Fruit fly (Drosophila melanogaster): ENCODE results near the gene CG2694.

dm6 chrX:2714730-2715129 is 851 bp downstream of the CG2694 start:
- TF ChIP-seq Ets98B (GFP tag; IDR thresholded peaks at IDR 0.05) (0 out of 2 replicates have a peak, but pooled peaks have one; percentile 8), CG4496 (GFP tag; IDR thresholded peaks at IDR 0.05) (0 out of 3 replicates have a peak, but pooled peaks have one; percentile 17)
